Fruit fly (Drosophila melanogaster) whole organism, embryonic: ENCODE data around the gene CG34332.

Experiments
- Atf-2 ChIP-seq: fragments of 200-800 bp; sonication (Bioruptor generic); optimal IDR thresholded peaks from 2 replicates; lab custom pipeline; 2016; ENCODE audit warnings: missing biosample characterization, missing genetic modification characterization
- CG10321 ChIP-seq: fragments of 200-800 bp; sonication (Bioruptor generic); IDR thresholded peaks from 2 replicates; pipeline ENCODE4 v1.3.6; 2022; ENCODE audit warnings: missing biosample characterization, missing genetic modification characterization
- CG10366 ChIP-seq: fragments of 200-800 bp; sonication (Bioruptor generic); IDR thresholded peaks from 2 replicates; pipeline ENCODE4 v1.3.6; 2022; ENCODE audit warnings: missing biosample characterization, missing genetic modification characterization
- CG10462 ChIP-seq: fragments of 200-800 bp; sonication (Bioruptor generic); optimal IDR thresholded peaks from 2 replicates; lab custom pipeline; 2016; ENCODE audit warnings: missing biosample characterization, missing genetic modification characterization
- CG12236 ChIP-seq: fragments of 200-800 bp; sonication (Bioruptor generic); optimal IDR thresholded peaks from 2 replicates; lab custom pipeline; 2016; ENCODE audit warnings: missing biosample characterization, missing genetic modification characterization
- CG1233 ChIP-seq: fragments of 200-800 bp; sonication (Bioruptor generic); optimal IDR thresholded peaks from 4 replicates; lab custom pipeline; 2018; ENCODE audit warnings: missing biosample characterization, mild to moderate bottlenecking, missing genetic modification characterization
- CG14860 ChIP-seq: fragments of 200-800 bp; sonication (Bioruptor generic); IDR thresholded peaks from 3 replicates; pipeline ENCODE4 v1.3.6; 2022; ENCODE audit warnings: missing biosample characterization, missing genetic modification characterization; ENCODE audit not compliant: partially characterized antibody
- CG16813 ChIP-seq: fragments of 200-800 bp; sonication (Bioruptor generic); IDR thresholded peaks from 3 replicates; pipeline ENCODE4 v1.3.6; 2022; ENCODE audit warnings: missing biosample characterization, missing genetic modification characterization; ENCODE audit not compliant: partially characterized antibody
- CG17612 ChIP-seq: fragments of 200-800 bp; sonication (Bioruptor generic); IDR thresholded peaks from 2 replicates; pipeline ENCODE4 v1.3.6; 2022; ENCODE audit warnings: missing biosample characterization, missing genetic modification characterization
- CG2116 ChIP-seq: fragments of 200-800 bp; sonication (Bioruptor generic); optimal IDR thresholded peaks from 3 replicates; lab custom pipeline; 2018; ENCODE audit warnings: missing biosample characterization, mild to moderate bottlenecking, missing genetic modification characterization
- CG31365 ChIP-seq: fragments of 200-800 bp; sonication (Bioruptor generic); optimal IDR thresholded peaks from 2 replicates; lab custom pipeline; 2018; ENCODE audit warnings: missing biosample characterization, mild to moderate bottlenecking, missing genetic modification characterization
- CG4730 ChIP-seq: fragments of 200-800 bp; sonication (Bioruptor generic); IDR thresholded peaks from 2 replicates; pipeline ENCODE4 v1.3.6; 2022; ENCODE audit warnings: missing biosample characterization, missing genetic modification characterization
- CG5245 ChIP-seq: fragments of 200-800 bp; sonication (Bioruptor generic); optimal IDR thresholded peaks from 3 replicates; lab custom pipeline; 2016; ENCODE audit warnings: missing biosample characterization, missing genetic modification characterization
- CG5953 ChIP-seq: fragments of 200-800 bp; sonication (Bioruptor generic); IDR thresholded peaks from 2 replicates; pipeline ENCODE4 v1.3.6; 2022; ENCODE audit warnings: missing biosample characterization, missing genetic modification characterization
- CG7271 ChIP-seq: fragments of 200-800 bp; sonication (Bioruptor generic); optimal IDR thresholded peaks from 2 replicates; lab custom pipeline; 2018; ENCODE audit warnings: missing biosample characterization, mild to moderate bottlenecking, missing genetic modification characterization, moderate library complexity
- CG9437 ChIP-seq: fragments of 200-800 bp; sonication (Bioruptor generic); optimal IDR thresholded peaks from 2 replicates; lab custom pipeline; 2018; ENCODE audit warnings: missing biosample characterization, mild to moderate bottlenecking, missing genetic modification characterization
- CkIIα-i1 ChIP-seq: fragments of 200-800 bp; sonication (Bioruptor generic); IDR thresholded peaks from 2 replicates; pipeline ENCODE4 v1.3.6; 2022; ENCODE audit warnings: missing biosample characterization, missing genetic modification characterization
- Dip2 ChIP-seq: fragments of 200-800 bp; sonication (Bioruptor generic); IDR thresholded peaks from 2 replicates; pipeline ENCODE4 v1.3.6; 2022; ENCODE audit warnings: missing biosample characterization, missing genetic modification characterization
- Dip3 ChIP-seq: fragments of 200-800 bp; sonication (Bioruptor generic); optimal IDR thresholded peaks from 3 replicates; lab custom pipeline; 2016; ENCODE audit warnings: missing biosample characterization, missing genetic modification characterization
- Doc3 ChIP-seq: fragments of 200-800 bp; sonication (Bioruptor generic); IDR thresholded peaks from 3 replicates; pipeline ENCODE4 v1.3.6; 2022; ENCODE audit warnings: missing biosample characterization, missing genetic modification characterization; ENCODE audit not compliant: partially characterized antibody
- Ets65A ChIP-seq: fragments of 200-800 bp; sonication (Bioruptor generic); peaks from one replicate; lab custom pipeline; 2016; ENCODE audit warnings: missing biosample characterization, missing genetic modification characterization
- Fer2 ChIP-seq: fragments of 200-800 bp; sonication (Bioruptor generic); optimal IDR thresholded peaks from 2 replicates; lab custom pipeline; 2018; ENCODE audit warnings: missing biosample characterization, mild to moderate bottlenecking, missing genetic modification characterization, moderate library complexity
- H2.0 ChIP-seq: fragments of 200-800 bp; sonication (Bioruptor generic); IDR thresholded peaks from 2 replicates; pipeline ENCODE4 v1.3.6; 2022; ENCODE audit warnings: missing biosample characterization, missing genetic modification characterization
- HmgD ChIP-seq: fragments of 200-800 bp; sonication (Bioruptor generic); optimal IDR thresholded peaks from 3 replicates; lab custom pipeline; 2016; ENCODE audit warnings: missing biosample characterization, missing genetic modification characterization
- Hmr ChIP-seq: fragments of 200-800 bp; sonication (Bioruptor generic); optimal IDR thresholded peaks from 3 replicates; lab custom pipeline; 2017; ENCODE audit warnings: mild to moderate bottlenecking, missing biosample characterization, missing genetic modification reagents, missing genetic modification characterization
- MESR4 ChIP-seq: fragments of 200-800 bp; sonication (Bioruptor generic); optimal IDR thresholded peaks from 2 replicates; lab custom pipeline; 2018; ENCODE audit warnings: missing biosample characterization, mild to moderate bottlenecking, missing genetic modification characterization, moderate library complexity
- Myb ChIP-seq: fragments of 200-800 bp; sonication (Bioruptor generic); optimal IDR thresholded peaks from 2 replicates; lab custom pipeline; 2016; ENCODE audit warnings: missing biosample characterization, missing genetic modification characterization
- Rfx ChIP-seq: fragments of 200-800 bp; sonication (Bioruptor generic); IDR thresholded peaks from 2 replicates; pipeline ENCODE4 v1.3.6; 2022; ENCODE audit warnings: missing biosample characterization, missing genetic modification characterization
- Ssrp ChIP-seq: fragments of 200-800 bp; sonication (Bioruptor generic); optimal IDR thresholded peaks from 2 replicates; lab custom pipeline; 2018; ENCODE audit warnings: missing biosample characterization, mild to moderate bottlenecking, missing genetic modification characterization, moderate library complexity
- ash1 ChIP-seq: fragments of 200-800 bp; sonication (Bioruptor generic); optimal IDR thresholded peaks from 2 replicates; lab custom pipeline; 2018; ENCODE audit warnings: missing biosample characterization, mild to moderate bottlenecking, missing genetic modification characterization
- croc ChIP-seq: fragments of 200-800 bp; sonication (Bioruptor generic); conservative IDR thresholded peaks from 3 replicates; pipeline ENCODE4 v1.3.6; 2022; ENCODE audit warnings: missing biosample characterization, missing genetic modification characterization
- crp ChIP-seq, 2 experiments: fragments of 200-800 bp; sonication (Bioruptor generic); optimal IDR thresholded peaks; 2 replicates in 1 of 2; 3 replicates in 1 of 2; lab custom pipeline; 2017; ENCODE audit warnings: missing biosample characterization in 2 of 2, missing genetic modification characterization in 2 of 2, mild to moderate bottlenecking in 1 of 2, moderate library complexity in 1 of 2
- danr ChIP-seq: fragments of 200-800 bp; sonication (Bioruptor generic); IDR thresholded peaks from 2 replicates; pipeline ENCODE4 v1.3.6; 2022; ENCODE audit warnings: missing biosample characterization, missing genetic modification characterization
- dati ChIP-seq: fragments of 200-800 bp; sonication (Bioruptor generic); IDR thresholded peaks from 2 replicates; pipeline ENCODE4 v1.3.6; 2022; ENCODE audit warnings: missing biosample characterization, missing genetic modification characterization
- dm ChIP-seq: fragments of 200-800 bp; sonication (Bioruptor generic); optimal IDR thresholded peaks from 3 replicates; lab custom pipeline; 2016; ENCODE audit warnings: missing biosample characterization, missing genetic modification characterization
- fd96Cb ChIP-seq: fragments of 200-800 bp; sonication (Bioruptor generic); optimal IDR thresholded peaks from 2 replicates; lab custom pipeline; 2018; ENCODE audit warnings: missing biosample characterization, mild to moderate bottlenecking, missing genetic modification characterization, moderate library complexity
- gfzf ChIP-seq: fragments of 200-800 bp; sonication (Bioruptor generic); optimal IDR thresholded peaks from 2 replicates; lab custom pipeline; 2016; ENCODE audit warnings: missing biosample characterization, mild to moderate bottlenecking, missing genetic modification characterization, moderate library complexity
- hb ChIP-seq: fragments of 200-800 bp; sonication (Bioruptor generic); IDR thresholded peaks from 3 replicates; pipeline ENCODE4 v1.3.6; 2022; ENCODE audit warnings: missing biosample characterization, missing genetic modification characterization; ENCODE audit not compliant: partially characterized antibody
- hth ChIP-seq: fragments of >200 bp; optimal IDR thresholded peaks from 2 replicates; lab custom pipeline; 2017; ENCODE audit warnings: inconsistent platforms
- jing ChIP-seq: fragments of 200-800 bp; sonication (Bioruptor generic); optimal IDR thresholded peaks from 2 replicates; lab custom pipeline; 2018; ENCODE audit warnings: missing biosample characterization, mild to moderate bottlenecking, missing genetic modification characterization
- lmd ChIP-seq: fragments of 200-800 bp; sonication (Bioruptor generic); IDR thresholded peaks from 2 replicates; pipeline ENCODE4 v1.3.6; 2022; ENCODE audit warnings: missing biosample characterization, missing genetic modification characterization
- nau ChIP-seq: fragments of 200-800 bp; sonication (Bioruptor generic); optimal IDR thresholded peaks from 3 replicates; lab custom pipeline; 2017; ENCODE audit warnings: missing biosample characterization, mild to moderate bottlenecking, missing genetic modification characterization, missing genetic modification reagents
- nmo ChIP-seq: fragments of 200-800 bp; sonication (Bioruptor generic); optimal IDR thresholded peaks from 2 replicates; lab custom pipeline; 2018; ENCODE audit warnings: missing biosample characterization, mild to moderate bottlenecking, missing genetic modification characterization, moderate library complexity
- oc ChIP-seq: fragments of 200-800 bp; sonication (Bioruptor generic); optimal IDR thresholded peaks from 2 replicates; lab custom pipeline; 2018; ENCODE audit warnings: missing biosample characterization, mild to moderate bottlenecking, missing genetic modification characterization, moderate library complexity
- peb ChIP-seq: fragments of 200-800 bp; sonication (Bioruptor generic); IDR thresholded peaks from 2 replicates; pipeline ENCODE4 v1.3.6; 2022; ENCODE audit warnings: missing biosample characterization, missing genetic modification characterization
- pho ChIP-seq: fragments of 200-800 bp; sonication (Bioruptor generic); optimal IDR thresholded peaks from 2 replicates; lab custom pipeline; 2016; ENCODE audit warnings: missing biosample characterization, missing genetic modification characterization
- row ChIP-seq: fragments of 200-800 bp; sonication (Bioruptor generic); IDR thresholded peaks from 3 replicates; pipeline ENCODE4 v1.3.6; 2022; ENCODE audit warnings: missing biosample characterization, missing genetic modification characterization
- schlank ChIP-seq: fragments of 200-800 bp; sonication (Bioruptor generic); optimal IDR thresholded peaks from 2 replicates; lab custom pipeline; 2018; ENCODE audit warnings: missing biosample characterization, mild to moderate bottlenecking, missing genetic modification characterization
- seq ChIP-seq: fragments of 200-800 bp; sonication (Bioruptor generic); IDR thresholded peaks from 2 replicates; pipeline ENCODE4 v1.3.6; 2022; ENCODE audit warnings: missing biosample characterization, missing genetic modification characterization
- slou ChIP-seq: fragments of 200-800 bp; sonication (Bioruptor generic); optimal IDR thresholded peaks from 3 replicates; lab custom pipeline; 2016; ENCODE audit warnings: missing biosample characterization, missing genetic modification characterization
- ttk ChIP-seq: fragments of 200-800 bp; sonication (Bioruptor generic); IDR thresholded peaks from 2 replicates; pipeline ENCODE4 v2.1.2; 2022; ENCODE audit warnings: missing biosample characterization, missing genetic modification characterization

Gene CG34332

dm6 chrX:20165773-20166412 is 25.1 kb downstream of the CG34332 start, which contains the start of gene Phf7 (continued):
- TF ChIP-seq lmd (no peak), MESR4 (no peak), CG31365 (tag; lab: Kevin White, UChicago) (no peak), nmo (GFP tag; lab: Kevin White, UChicago) (peak; percentile 34), CkIIα-i1 (GFP tag; lab: Robert Waterston, UW) (no peak), Dip2 (GFP tag; lab: Robert Waterston, UW) (no peak), ash1 (no peak), CG2116 (peak; percentile 62), Doc3 (GFP tag; lab: Robert Waterston, UW) (peak; percentile 56), CG14860 (GFP tag; lab: Robert Waterston, UW) (peak; percentile 56; the same call in 2 of the 3 replicates), slou (GFP tag; lab: Kevin White, UChicago) (no peak), dm (GFP tag; lab: Kevin White, UChicago) (peak; percentile 20), peb (GFP tag; lab: Robert Waterston, UW) (no peak), schlank (tag; lab: Kevin White, UChicago) (no peak), gfzf (peak; percentile 36), ttk (GFP tag; lab: Robert Waterston, UW) (no peak), HmgD (peak; percentile 34), CG5245 (GFP tag; lab: Kevin White, UChicago) (no peak), oc (no peak), Ssrp (tag; lab: Kevin White, UChicago) (no peak), jing (GFP tag; lab: Kevin White, UChicago) (no peak), seq (GFP tag; lab: Robert Waterston, UW) (no peak), Atf-2 (GFP tag; lab: Kevin White, UChicago) (no peak), CG1233 (GFP tag; lab: Kevin White, UChicago) (no peak), hb (GFP tag; lab: Robert Waterston, UW) (peak; percentile 65), CG7271 (tag; lab: Kevin White, UChicago) (no peak), CG17612 (GFP tag; lab: Robert Waterston, UW) (no peak), croc (GFP tag; lab: Robert Waterston, UW) (no peak), CG10321 (GFP tag; lab: Robert Waterston, UW) (no peak), H2.0 (no peak), Hmr (GFP tag; lab: Kevin White, UChicago) (no peak), Fer2 (tag; lab: Kevin White, UChicago) (no peak), CG10462 (GFP tag; lab: Kevin White, UChicago) (no peak), dati (GFP tag; lab: Robert Waterston, UW) (no peak), Dip3 (GFP tag; lab: Kevin White, UChicago) (no peak), nau (GFP tag; lab: Kevin White, UChicago) (no peak), CG5953 (GFP tag; lab: Robert Waterston, UW) (no peak), Ets65A (GFP tag; lab: Kevin White, UChicago) (peak; percentile 91), CG16813 (peak; percentile 83), CG9437 (no peak), Rfx (peak; percentile 15; the same call in 1 of the 2 replicates), fd96Cb (tag; lab: Kevin White, UChicago) (no peak), hth (lab: Kevin White, UChicago) (no peak), crp (GFP tag; optimal IDR thresholded peaks at IDR 0.05; lab: Kevin White, UChicago) (no peak), Myb (GFP tag; lab: Kevin White, UChicago) (peak; percentile 45), pho (GFP tag; lab: Kevin White, UChicago) (peak; percentile 13), CG12236 (no peak), CG10366 (no peak), row (peak; percentile 67), CG4730 (GFP tag; lab: Robert Waterston, UW) (no peak), danr (no peak)
